Worm (Caenorhabditis elegans): ENCODE results near the gene elc-1.
A peak's percentile ranks its signal among the peaks of the same experiment; 100 is the strongest.

Gene elc-1

DNA sequence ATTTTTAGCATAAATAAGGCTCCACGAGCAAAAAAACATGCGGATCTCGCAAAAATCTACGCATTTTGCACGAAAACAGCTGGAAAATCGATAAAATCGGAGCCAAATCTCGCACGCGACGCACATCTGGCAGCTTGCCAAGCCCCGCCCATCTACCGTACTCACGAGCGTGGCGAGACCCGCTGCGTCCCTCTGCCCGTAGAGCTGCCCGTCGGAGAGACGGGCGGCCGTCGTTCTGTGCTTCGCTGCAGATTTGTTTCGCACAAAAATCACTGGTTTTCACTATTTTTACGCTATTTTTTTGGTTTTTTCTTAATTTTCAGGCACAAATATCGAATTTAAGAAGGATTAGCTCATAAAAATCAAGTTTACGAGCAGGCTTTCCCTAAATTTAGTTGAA lies 1.7 kb upstream of the elc-1 start (continued):
- TF ChIP-seq K12H6.12 (tag; optimal IDR thresholded peaks at IDR 0.05) = peak; percentile 78
- TF ChIP-seq egrh-3 (GFP tag; IDR thresholded peaks at IDR 0.05) = peak; percentile 89
- no peak for TF ChIP-seq F52B5.7 (tag; optimal IDR thresholded peaks at IDR 0.05)
- no peak for TF ChIP-seq mes-4 (tag; optimal IDR thresholded peaks at IDR 0.05)
- TF ChIP-seq lin-26 (GFP tag; IDR thresholded peaks at IDR 0.05) = peak; percentile 26
- TF ChIP-seq nhr-80 (tag; optimal IDR thresholded peaks at IDR 0.05) = peak; percentile 62
- TF ChIP-seq ets-4 (GFP tag; optimal IDR thresholded peaks at IDR 0.05) = no peak
- TF ChIP-seq nfya-1 (tag; optimal IDR thresholded peaks at IDR 0.05; ENCODE audit: borderline replicate concordance, insufficient read depth) = no peak
- TF ChIP-seq ceh-27 (GFP tag; optimal IDR thresholded peaks at IDR 0.05) = peak; percentile 77
- no peak for TF ChIP-seq him-1 (tag; optimal IDR thresholded peaks at IDR 0.05)
- TF ChIP-seq lin-40 (tag; optimal IDR thresholded peaks at IDR 0.05) = peak; percentile 82
- TF ChIP-seq Y95B8A.8 (GFP tag; IDR thresholded peaks at IDR 0.05) = peak; percentile 84
- TF ChIP-seq ceh-91 (GFP tag; IDR thresholded peaks at IDR 0.05) = peak; percentile 74
- no peak for TF ChIP-seq somi-1 (GFP tag; optimal IDR thresholded peaks at IDR 0.05)
- peak; percentile 2 for TF ChIP-seq repo-1 (tag; optimal IDR thresholded peaks at IDR 0.05)
- TF ChIP-seq dox-1 (GFP tag; IDR thresholded peaks at IDR 0.05) = peak; percentile 93
- no peak for TF ChIP-seq lsy-27 (tag; optimal IDR thresholded peaks at IDR 0.05; ENCODE audit: borderline replicate concordance, insufficient read depth)
- peak; percentile 47 for TF ChIP-seq snpc-4 (GFP tag; optimal IDR thresholded peaks at IDR 0.05)
- TF ChIP-seq snpc-4 (tag; optimal IDR thresholded peaks at IDR 0.05) = peak; percentile 27 to 83 (median 60)
- no peak for TF ChIP-seq egl-18 (GFP tag; IDR thresholded peaks at IDR 0.05)
- TF ChIP-seq hlh-12 (tag; optimal IDR thresholded peaks at IDR 0.05) = no peak
- TF ChIP-seq F37B4.10 (GFP tag; IDR thresholded peaks at IDR 0.05) = 0 out of 2 replicates have a peak, but pooled peaks have one; percentile 79
- peak in 1 of 3 experiments; percentile 74 for TF ChIP-seq lin-35 (GFP tag; optimal IDR thresholded peaks at IDR 0.05)
- TF ChIP-seq gei-17 (GFP tag; optimal IDR thresholded peaks at IDR 0.05) = peak; percentile 21
- 0 out of 2 replicates have a peak, but pooled peaks have one; percentile 36 for TF ChIP-seq lir-1 (GFP tag; conservative IDR thresholded peaks at IDR 0.05)
- TF ChIP-seq nhr-27 (tag; optimal IDR thresholded peaks at IDR 0.05) = no peak
- peak; percentile 72 for TF ChIP-seq madf-6 (GFP tag; IDR thresholded peaks at IDR 0.05)
- peak; percentile 94 for TF ChIP-seq nfyb-1 (GFP tag; IDR thresholded peaks at IDR 0.05)
- no peak for TF ChIP-seq ceh-79 (tag; optimal IDR thresholded peaks at IDR 0.05)
- no peak for TF ChIP-seq hsf-1 (GFP tag; IDR thresholded peaks at IDR 0.05)
- TF ChIP-seq mcd-1 (GFP tag; IDR thresholded peaks at IDR 0.05) = peak; percentile 93
- TF ChIP-seq B0035.1 (tag; optimal IDR thresholded peaks at IDR 0.05) = no peak
- no peak for TF ChIP-seq ztf-6 (GFP tag; IDR thresholded peaks at IDR 0.05)
- TF ChIP-seq madf-3 (GFP tag; IDR thresholded peaks at IDR 0.05) = peak; percentile 97
- TF ChIP-seq F49E8.2 (tag; optimal IDR thresholded peaks at IDR 0.05; ENCODE audit: insufficient read depth) = peak; percentile 48
- no peak for TF ChIP-seq T26A5.8 (tag; optimal IDR thresholded peaks at IDR 0.05)
- TF ChIP-seq snpc-1.1 (tag; optimal IDR thresholded peaks at IDR 0.05; ENCODE audit: insufficient read depth) = peak; percentile 33
- TF ChIP-seq rcor-1 (GFP tag; IDR thresholded peaks at IDR 0.05) = peak; percentile 78
- peak; percentile 14 for TF ChIP-seq rpc-1 (optimal IDR thresholded peaks at IDR 0.05)
- no peak for TF ChIP-seq rpc-1 (tag; optimal IDR thresholded peaks at IDR 0.05)
- peak; percentile 6 for TF ChIP-seq athp-1 (tag; optimal IDR thresholded peaks at IDR 0.05)
- peak; percentile 14 for TF ChIP-seq B0261.1 (tag; optimal IDR thresholded peaks at IDR 0.05)
- TF ChIP-seq ZK185.1 (tag; optimal IDR thresholded peaks at IDR 0.05; ENCODE audit: poor library complexity, severe bottlenecking) = peak; percentile 49
- TF ChIP-seq sea-2 (GFP tag; IDR thresholded peaks at IDR 0.05) = no peak
- peak; percentile 43; the same call in 1 of the 2 replicates for TF ChIP-seq attf-3 (GFP tag; conservative IDR thresholded peaks at IDR 0.05)
- TF ChIP-seq nhr-120 (GFP tag; IDR thresholded peaks at IDR 0.05) = no peak
- TF ChIP-seq zfh-2 (GFP tag; conservative IDR thresholded peaks at IDR 0.05) = peak; percentile 92
- peak; percentile 86 for TF ChIP-seq Y53G8AR.9 (GFP tag; conservative IDR thresholded peaks at IDR 0.05)
- TF ChIP-seq snpc-3.4 (tag; optimal IDR thresholded peaks at IDR 0.05) = peak; percentile 32
